Fruit fly (Drosophila melanogaster) whole organism, embryonic: ENCODE measurements around the gene CG32642.

Experiments
- Bgb ChIP-seq: fragments of 200-800 bp; sonication (Bioruptor generic); IDR thresholded peaks from 2 replicates; pipeline ENCODE4 v1.3.6; 2022; ENCODE audit warnings: missing biosample characterization, missing genetic modification characterization; ENCODE audit not compliant: partially characterized antibody
- CG11093 ChIP-seq: fragments of 200-800 bp; sonication (Bioruptor generic); IDR thresholded peaks from 3 replicates; pipeline ENCODE4 v1.3.6; 2022; ENCODE audit warnings: missing biosample characterization, missing genetic modification characterization
- CG11247 ChIP-seq: fragments of 200-800 bp; sonication (Bioruptor generic); IDR thresholded peaks from 2 replicates; pipeline ENCODE4 v1.3.6; 2022; ENCODE audit warnings: missing biosample characterization, missing genetic modification characterization
- CG11695 ChIP-seq: fragments of 200-800 bp; sonication (Bioruptor generic); IDR thresholded peaks from 3 replicates; pipeline ENCODE4 v1.3.6; 2022; ENCODE audit warnings: missing biosample characterization, missing genetic modification characterization
- CG12104 ChIP-seq: fragments of 200-800 bp; sonication (Bioruptor generic); optimal IDR thresholded peaks from 3 replicates; lab custom pipeline; 2016; ENCODE audit warnings: missing biosample characterization, missing genetic modification characterization
- CG12391 ChIP-seq: fragments of 200-800 bp; sonication (Bioruptor generic); optimal IDR thresholded peaks from 3 replicates; lab custom pipeline; 2018; ENCODE audit warnings: missing biosample characterization, mild to moderate bottlenecking, missing genetic modification characterization, moderate library complexity
- CG13624 ChIP-seq: fragments of 200-800 bp; sonication (Bioruptor generic); optimal IDR thresholded peaks from 2 replicates; lab custom pipeline; 2016; ENCODE audit warnings: missing biosample characterization, missing genetic modification characterization
- CG15601 ChIP-seq: fragments of 200-800 bp; sonication (Bioruptor generic); optimal IDR thresholded peaks from 3 replicates; lab custom pipeline; 2019; ENCODE audit warnings: missing biosample characterization, mild to moderate bottlenecking, missing genetic modification characterization, moderate library complexity
- CG1603 ChIP-seq: fragments of 200-800 bp; sonication (Bioruptor generic); optimal IDR thresholded peaks from 2 replicates; lab custom pipeline; 2019; ENCODE audit warnings: missing biosample characterization, mild to moderate bottlenecking, missing genetic modification characterization, moderate library complexity
- CG16815 ChIP-seq: fragments of 200-800 bp; sonication (Bioruptor generic); optimal IDR thresholded peaks from 3 replicates; lab custom pipeline; 2017; ENCODE audit warnings: missing biosample characterization, mild to moderate bottlenecking, missing genetic modification characterization
- CG16863 ChIP-seq: fragments of 200-800 bp; sonication (Bioruptor generic); optimal IDR thresholded peaks from 3 replicates; lab custom pipeline; 2016; ENCODE audit warnings: missing biosample characterization, missing genetic modification characterization
- CG2116 ChIP-seq: fragments of 200-800 bp; sonication (Bioruptor generic); optimal IDR thresholded peaks from 3 replicates; lab custom pipeline; 2018; ENCODE audit warnings: missing biosample characterization, mild to moderate bottlenecking, missing genetic modification characterization
- CG2129 ChIP-seq: fragments of 200-800 bp; sonication (Bioruptor generic); IDR thresholded peaks from 2 replicates; pipeline ENCODE4 v1.3.6; 2022; ENCODE audit warnings: missing biosample characterization, missing genetic modification characterization; ENCODE audit not compliant: partially characterized antibody
- CG31441 ChIP-seq: fragments of 200-800 bp; sonication (Bioruptor generic); IDR thresholded peaks from 2 replicates; pipeline ENCODE4 v1.3.6; 2022; ENCODE audit warnings: missing biosample characterization, missing genetic modification characterization
- CG4282 ChIP-seq: fragments of 200-800 bp; sonication (Bioruptor generic); optimal IDR thresholded peaks from 2 replicates; lab custom pipeline; 2016; ENCODE audit warnings: missing biosample characterization, missing genetic modification characterization
- CG4424 ChIP-seq: fragments of 200-800 bp; sonication (Bioruptor generic); optimal IDR thresholded peaks from 3 replicates; lab custom pipeline; 2016; ENCODE audit warnings: missing biosample characterization, missing genetic modification characterization
- CG4854 ChIP-seq: fragments of 200-800 bp; sonication (Bioruptor generic); optimal IDR thresholded peaks from 2 replicates; lab custom pipeline; 2016; ENCODE audit warnings: missing biosample characterization, missing genetic modification characterization, inconsistent platforms
- CG7928 ChIP-seq: fragments of 200-800 bp; sonication (Bioruptor generic); optimal IDR thresholded peaks from 2 replicates; lab custom pipeline; 2017; ENCODE audit warnings: missing biosample characterization, mild to moderate bottlenecking, missing genetic modification characterization
- CG7963 ChIP-seq: fragments of 200-800 bp; sonication (Bioruptor generic); IDR thresholded peaks from 3 replicates; pipeline ENCODE4 v1.3.6; 2022; ENCODE audit warnings: missing biosample characterization, missing genetic modification characterization; ENCODE audit not compliant: partially characterized antibody
- CG8924 ChIP-seq: fragments of 200-800 bp; optimal IDR thresholded peaks from 3 replicates; lab custom pipeline; 2019; ENCODE audit warnings: missing biosample characterization, mild to moderate bottlenecking, missing genetic modification characterization, moderate library complexity
- CG8944 ChIP-seq: fragments of 200-800 bp; sonication (Bioruptor generic); optimal IDR thresholded peaks from 3 replicates; lab custom pipeline; 2016; ENCODE audit warnings: missing biosample characterization, missing genetic modification characterization
- CrebB ChIP-seq: fragments of 200-800 bp; sonication (Bioruptor generic); optimal IDR thresholded peaks from 3 replicates; lab custom pipeline; 2018; ENCODE audit warnings: missing biosample characterization, mild to moderate bottlenecking, missing genetic modification characterization
- D19A ChIP-seq: fragments of 200-800 bp; optimal IDR thresholded peaks from 3 replicates; lab custom pipeline; 2019; ENCODE audit warnings: missing biosample characterization, mild to moderate bottlenecking, missing genetic modification characterization, moderate library complexity
- HmgZ ChIP-seq: fragments of 200-800 bp; sonication (Bioruptor generic); optimal IDR thresholded peaks from 2 replicates; lab custom pipeline; 2018; ENCODE audit warnings: missing biosample characterization, mild to moderate bottlenecking, missing genetic modification characterization
- NC2β ChIP-seq: fragments of 200-800 bp; sonication (Bioruptor generic); optimal IDR thresholded peaks from 2 replicates; lab custom pipeline; 2016; ENCODE audit warnings: missing biosample characterization, missing genetic modification characterization
- Opbp ChIP-seq: fragments of 200-800 bp; sonication (Bioruptor generic); IDR thresholded peaks from 3 replicates; pipeline ENCODE4 v1.3.6; 2022; ENCODE audit warnings: missing biosample characterization, missing genetic modification characterization; ENCODE audit not compliant: partially characterized antibody
- Sin3A ChIP-seq: fragments of >200 bp; optimal IDR thresholded peaks from 2 replicates; lab custom pipeline; 2018
- Vsx1 ChIP-seq: fragments of 200-800 bp; sonication (Bioruptor generic); optimal IDR thresholded peaks from 2 replicates; lab custom pipeline; 2017; ENCODE audit warnings: missing biosample characterization, mild to moderate bottlenecking, missing genetic modification characterization, missing genetic modification reagents
- Xbp1 ChIP-seq: fragments of 200-800 bp; sonication (Bioruptor generic); optimal IDR thresholded peaks from 3 replicates; lab custom pipeline; 2016; ENCODE audit warnings: missing biosample characterization, mild to moderate bottlenecking, missing genetic modification characterization
- amos ChIP-seq: fragments of 200-800 bp; sonication (Bioruptor generic); IDR thresholded peaks from 2 replicates; pipeline ENCODE4 v1.3.6; 2022; ENCODE audit warnings: missing biosample characterization, missing genetic modification characterization; ENCODE audit not compliant: partially characterized antibody
- ase ChIP-seq: fragments of 200-800 bp; sonication (Bioruptor generic); IDR thresholded peaks from 3 replicates; pipeline ENCODE4 v1.3.6; 2022; ENCODE audit warnings: missing biosample characterization, missing genetic modification characterization
- cad ChIP-seq: fragments of >200 bp; optimal IDR thresholded peaks from 2 replicates; lab custom pipeline; 2017; ENCODE audit warnings: missing biosample characterization, missing genetic modification characterization
- crc ChIP-seq: fragments of 200-800 bp; sonication (Bioruptor generic); optimal IDR thresholded peaks from 2 replicates; lab custom pipeline; 2016; ENCODE audit warnings: missing biosample characterization, missing genetic modification characterization
- croc ChIP-seq: fragments of 200-800 bp; sonication (Bioruptor generic); conservative IDR thresholded peaks from 3 replicates; pipeline ENCODE4 v1.3.6; 2022; ENCODE audit warnings: missing biosample characterization, missing genetic modification characterization
- en ChIP-seq: fragments of 200-800 bp; sonication (Bioruptor generic); optimal IDR thresholded peaks from 2 replicates; lab custom pipeline; 2016; ENCODE audit warnings: missing biosample characterization, missing genetic modification characterization
- gem ChIP-seq: fragments of 200-800 bp; sonication (Bioruptor generic); optimal IDR thresholded peaks from 2 replicates; lab custom pipeline; 2019; ENCODE audit warnings: missing biosample characterization, mild to moderate bottlenecking, missing genetic modification characterization, moderate library complexity
- grn ChIP-seq: fragments of 200-800 bp; sonication (Bioruptor generic); optimal IDR thresholded peaks from 3 replicates; lab custom pipeline; 2017; ENCODE audit warnings: missing biosample characterization, missing genetic modification characterization
- gsb ChIP-seq: fragments of 200-800 bp; sonication (Bioruptor generic); IDR thresholded peaks from 2 replicates; pipeline ENCODE4 v1.3.6; 2022; ENCODE audit warnings: missing biosample characterization, missing genetic modification characterization
- hbn ChIP-seq: fragments of 200-800 bp; sonication (Bioruptor generic); IDR thresholded peaks from 2 replicates; pipeline ENCODE4 v1.3.6; 2022; ENCODE audit warnings: missing biosample characterization, missing genetic modification characterization; ENCODE audit not compliant: partially characterized antibody
- kni ChIP-seq: fragments of 200-800 bp; sonication (Bioruptor generic); optimal IDR thresholded peaks from 3 replicates; lab custom pipeline; 2017; ENCODE audit warnings: mild to moderate bottlenecking, missing biosample characterization, missing genetic modification reagents, missing genetic modification characterization
- knrl ChIP-seq: fragments of 200-800 bp; sonication (Bioruptor generic); IDR thresholded peaks from 3 replicates; pipeline ENCODE4 v1.3.6; 2022; ENCODE audit warnings: missing biosample characterization, missing genetic modification characterization; ENCODE audit not compliant: partially characterized antibody
- pnt ChIP-seq: fragments of 200-800 bp; sonication (Bioruptor generic); optimal IDR thresholded peaks from 3 replicates; lab custom pipeline; 2016; ENCODE audit warnings: missing biosample characterization, missing genetic modification characterization
- pros ChIP-seq: fragments of 200-800 bp; sonication (Bioruptor generic); optimal IDR thresholded peaks from 3 replicates; lab custom pipeline; 2019; ENCODE audit warnings: missing biosample characterization, mild to moderate bottlenecking, missing genetic modification characterization, moderate library complexity
- sd ChIP-seq: fragments of 200-800 bp; sonication (Bioruptor generic); optimal IDR thresholded peaks from 3 replicates; lab custom pipeline; 2018; ENCODE audit warnings: missing biosample characterization, mild to moderate bottlenecking, missing genetic modification characterization, moderate library complexity
- sim ChIP-seq: fragments of 200-800 bp; sonication (Bioruptor generic); IDR thresholded peaks from 2 replicates; pipeline ENCODE4 v1.3.6; 2022; ENCODE audit warnings: missing biosample characterization, missing genetic modification characterization
- so ChIP-seq: fragments of 200-800 bp; sonication (Bioruptor generic); IDR thresholded peaks from 3 replicates; pipeline ENCODE4 v1.3.6; 2022; ENCODE audit warnings: missing biosample characterization, missing genetic modification characterization
- sqz ChIP-seq: fragments of 200-800 bp; sonication (Bioruptor generic); optimal IDR thresholded peaks from 3 replicates; lab custom pipeline; 2018; ENCODE audit warnings: missing biosample characterization, mild to moderate bottlenecking, missing genetic modification characterization
- tin ChIP-seq: fragments of 200-800 bp; sonication (Bioruptor generic); optimal IDR thresholded peaks from 3 replicates; lab custom pipeline; 2016; ENCODE audit warnings: missing biosample characterization, missing genetic modification characterization
- tx ChIP-seq: fragments of 200-800 bp; sonication (Bioruptor generic); optimal IDR thresholded peaks from 2 replicates; lab custom pipeline; 2016; ENCODE audit warnings: missing biosample characterization, missing genetic modification characterization
- vnd ChIP-seq: fragments of 200-800 bp; sonication (Bioruptor generic); IDR thresholded peaks from 3 replicates; pipeline ENCODE4 v1.3.6; 2022; ENCODE audit warnings: missing biosample characterization, missing genetic modification characterization; ENCODE audit not compliant: partially characterized antibody

CG32642 gene

dm6 chrX:12923258-12923901 is 35.6 kb upstream of the CG32642 start (continued):
- TF ChIP-seq CG4424 (GFP tag; lab: Kevin White, UChicago) (peak; percentile 11), NC2β (GFP tag; lab: Kevin White, UChicago) (no peak), hbn (GFP tag; lab: Robert Waterston, UW) (no peak), CG2129 (GFP tag; lab: Robert Waterston, UW) (no peak), CG1603 (tag; lab: Kevin White, UChicago) (peak; percentile 45), CG12391 (tag; lab: Kevin White, UChicago) (peak; percentile 39), en (GFP tag; lab: Kevin White, UChicago) (no peak), CG2116 (GFP tag; lab: Kevin White, UChicago) (no peak), kni (no peak), CG16815 (GFP tag; lab: Kevin White, UChicago) (no peak), gem (tag; lab: Kevin White, UChicago) (peak; percentile 56), CG13624 (GFP tag; lab: Kevin White, UChicago) (no peak), sim (GFP tag; lab: Robert Waterston, UW) (no peak), knrl (GFP tag; lab: Robert Waterston, UW) (no peak), so (GFP tag; lab: Robert Waterston, UW) (no peak), CG31441 (GFP tag; lab: Robert Waterston, UW) (peak; percentile 37), sqz (GFP tag; lab: Kevin White, UChicago) (peak; percentile 72), CG11695 (GFP tag; lab: Robert Waterston, UW) (no peak), tx (GFP tag; lab: Kevin White, UChicago) (no peak), CrebB (tag; lab: Kevin White, UChicago) (no peak), CG4282 (no peak), CG8944 (GFP tag; lab: Kevin White, UChicago) (no peak), gsb (GFP tag; lab: Robert Waterston, UW) (no peak), pros (peak; percentile 8), Vsx1 (GFP tag; lab: Kevin White, UChicago) (no peak), CG4854 (GFP tag; lab: Kevin White, UChicago) (no peak), CG11247 (GFP tag; lab: Robert Waterston, UW) (no peak), CG11093 (GFP tag; lab: Robert Waterston, UW) (no peak), CG7928 (GFP tag; lab: Kevin White, UChicago) (no peak), CG16863 (GFP tag; lab: Kevin White, UChicago) (no peak), CG8924 (peak; percentile 16), Opbp (no peak), vnd (no peak), HmgZ (tag; lab: Kevin White, UChicago) (no peak), Sin3A (lab: Kevin White, UChicago) (no peak), amos (GFP tag; lab: Robert Waterston, UW) (no peak), D19A (peak; percentile 22), CG12104 (GFP tag; lab: Kevin White, UChicago) (no peak), CG15601 (peak; percentile 7), grn (GFP tag; lab: Kevin White, UChicago) (no peak), CG7963 (no peak), crc (GFP tag; lab: Kevin White, UChicago) (no peak), cad (GFP tag; lab: Kevin White, UChicago) (no peak), Bgb (GFP tag; lab: Robert Waterston, UW) (no peak), tin (no peak), ase (no peak), pnt (GFP tag; lab: Kevin White, UChicago) (no peak), sd (tag; lab: Kevin White, UChicago) (no peak), croc (GFP tag; lab: Robert Waterston, UW) (peak; percentile 21; the same call in 1 of the 3 replicates), Xbp1 (GFP tag; lab: Kevin White, UChicago) (peak; percentile 3)
